Worm (Caenorhabditis elegans) whole organism, L3 larva: ENCODE data around the gene Y43F8B.3.

Source experiments
- elt-1 ChIP-seq: fragments of 150-350 bp; optimal IDR thresholded peaks from 2 replicates; lab custom pipeline; 2014; ENCODE audit warnings: missing biosample characterization, missing genetic modification characterization
- elt-2 ChIP-seq: sonication (generic microtip); optimal IDR thresholded peaks from 2 replicates; lab custom pipeline; 2016; ENCODE audit warnings: missing genetic modification reagents, mild to moderate bottlenecking, missing genetic modification characterization, missing compliant biosample characterization
- fos-1 ChIP-seq: fragments of 150-350 bp; optimal IDR thresholded peaks from 2 replicates; lab custom pipeline; 2014; ENCODE audit warnings: missing biosample characterization, missing genetic modification characterization

Gene Y43F8B.3

ce11 chrV:19565082-19565481 is 62.2 kb downstream of the Y43F8B.3 start, which contains the start of gene kcnl-1:
Gene kcnl-1, plus strand, starts transcription at chrV:19565382.
- TF ChIP-seq fos-1 (tag; lab: Kevin White, UChicago) (no peak), elt-1 (tag; lab: Kevin White, UChicago) (no peak), elt-2 (no peak)
